Worm (Caenorhabditis elegans): Measurements from ENCODE around the gene ilys-6.

Gene ilys-6

ce11 chrIV:4049398-4049998 lies 14.0 kb downstream of the ilys-6 start, which contains the start of gene pcn-1 (continued):
- peak; percentile 68 to 96 for TF ChIP-seq lsy-2 (tag; optimal IDR thresholded peaks at IDR 0.05)
- TF ChIP-seq hmg-1.1 (GFP tag; IDR thresholded peaks at IDR 0.05), result peak; percentile 92
- peak; percentile 70 for TF ChIP-seq ama-1 (optimal IDR thresholded peaks at IDR 0.05)
- TF ChIP-seq aly-2 (tag; optimal IDR thresholded peaks at IDR 0.05), result no peak
- no peak for TF ChIP-seq F26F4.8 (GFP tag; conservative IDR thresholded peaks at IDR 0.05)
- TF ChIP-seq nhr-28 (tag; optimal IDR thresholded peaks at IDR 0.05), result peak; percentile 63
- peak; percentile 82 for TF ChIP-seq lin-13 (GFP tag; optimal IDR thresholded peaks at IDR 0.05)
- TF ChIP-seq fkh-10 (GFP tag; optimal IDR thresholded peaks at IDR 0.05), result peak; percentile 65
- peak; percentile 94 for TF ChIP-seq pha-4 (GFP tag; IDR thresholded peaks at IDR 0.05)
- TF ChIP-seq pha-4 (tag; optimal IDR thresholded peaks at IDR 0.05), result no peak
- peak; percentile 74 for TF ChIP-seq nhr-6 (tag; optimal IDR thresholded peaks at IDR 0.05)
- peak; percentile 57 for TF ChIP-seq vab-7 (GFP tag; IDR thresholded peaks at IDR 0.05)
- TF ChIP-seq ceh-32 (tag; optimal IDR thresholded peaks at IDR 0.05; ENCODE audit: poor library complexity), result peak; percentile 49
- peak; percentile 93 for TF ChIP-seq dmd-6 (GFP tag; IDR thresholded peaks at IDR 0.05)
- peak; percentile 89 for TF ChIP-seq nhr-77 (tag; optimal IDR thresholded peaks at IDR 0.05)
- no peak for TF ChIP-seq unc-39 (tag; optimal IDR thresholded peaks at IDR 0.05)
- no peak for TF ChIP-seq ceh-82 (tag; optimal IDR thresholded peaks at IDR 0.05)
- peak; percentile 49 for TF ChIP-seq lin-15B (tag; optimal IDR thresholded peaks at IDR 0.05)
- peak; percentile 92 for TF ChIP-seq spr-3 (GFP tag; optimal IDR thresholded peaks at IDR 0.05)
- TF ChIP-seq skn-1 (tag; optimal IDR thresholded peaks at IDR 0.05), result no peak
- TF ChIP-seq nhr-48 (tag; optimal IDR thresholded peaks at IDR 0.05), result peak; percentile 86
- no peak for TF ChIP-seq daf-8 (GFP tag; IDR thresholded peaks at IDR 0.05)
- TF ChIP-seq Y75B8A.6 (GFP tag; IDR thresholded peaks at IDR 0.05), result no peak
- TF ChIP-seq mxl-2 (GFP tag; conservative IDR thresholded peaks at IDR 0.05), result peak; percentile 84
- peak; percentile 86 for TF ChIP-seq madf-9 (GFP tag; conservative IDR thresholded peaks at IDR 0.05)
- peak in 1 of 2 experiments; percentile 12 for TF ChIP-seq mdl-1 (tag; optimal IDR thresholded peaks at IDR 0.05)
- no peak for TF ChIP-seq ceh-62 (tag; optimal IDR thresholded peaks at IDR 0.05)
- no peak for TF ChIP-seq zag-1 (tag; optimal IDR thresholded peaks at IDR 0.05)
- TF ChIP-seq saeg-2 (GFP tag; IDR thresholded peaks at IDR 0.05), result peak; percentile 89
- peak; percentile 82 for TF ChIP-seq ctbp-1 (GFP tag; IDR thresholded peaks at IDR 0.05)
- TF ChIP-seq Y48G9A.11 (GFP tag; IDR thresholded peaks at IDR 0.05), result peak; percentile 91
- TF ChIP-seq lin-1 (GFP tag; IDR thresholded peaks at IDR 0.05), result peak; percentile 71
- TF ChIP-seq Y5F2A.4 (GFP tag; optimal IDR thresholded peaks at IDR 0.05), result peak; percentile 53
- no peak for TF ChIP-seq ztf-11 (tag; optimal IDR thresholded peaks at IDR 0.05)
- peak; percentile 86 for TF ChIP-seq mdt-29 (GFP tag; IDR thresholded peaks at IDR 0.05)
- peak; percentile 87 for TF ChIP-seq duxl-1 (tag; optimal IDR thresholded peaks at IDR 0.05; ENCODE audit: poor library complexity)
- TF ChIP-seq ces-1 (GFP tag; optimal IDR thresholded peaks at IDR 0.05), result no peak
- peak in 1 of 2 experiments; percentile 97 for TF ChIP-seq unc-62 (GFP tag; optimal IDR thresholded peaks at IDR 0.05 in 1 of 2)
- no peak for TF ChIP-seq unc-62 (tag; optimal IDR thresholded peaks at IDR 0.05)
- no peak for TF ChIP-seq attf-4 (tag; optimal IDR thresholded peaks at IDR 0.05)
- no peak for TF ChIP-seq nhr-237 (tag; optimal IDR thresholded peaks at IDR 0.05)
- no peak for TF ChIP-seq egl-27 (tag; optimal IDR thresholded peaks at IDR 0.05)
- TF ChIP-seq dmd-8 (GFP tag; IDR thresholded peaks at IDR 0.05), result 0 out of 2 replicates have a peak, but pooled peaks have one; percentile 35
- TF ChIP-seq ztf-7 (tag; optimal IDR thresholded peaks at IDR 0.05), result peak; percentile 78
- TF ChIP-seq dve-1 (tag; optimal IDR thresholded peaks at IDR 0.05; ENCODE audit: insufficient read depth), result peak; percentile 96
- peak; percentile 94 for TF ChIP-seq zfp-3 (GFP tag; conservative IDR thresholded peaks at IDR 0.05)
- peak; percentile 99 for TF ChIP-seq dpl-1 (GFP tag; optimal IDR thresholded peaks at IDR 0.05)
- TF ChIP-seq gei-8 (GFP tag; optimal IDR thresholded peaks at IDR 0.05), result no peak
- TF ChIP-seq F44E2.7 (GFP tag; IDR thresholded peaks at IDR 0.05), result no peak
- no peak for TF ChIP-seq ceh-28 (tag; optimal IDR thresholded peaks at IDR 0.05)
- TF ChIP-seq egl-43 (GFP tag; IDR thresholded peaks at IDR 0.05), result peak; percentile 85
- TF ChIP-seq lin-39 (tag; optimal IDR thresholded peaks at IDR 0.05), result no peak
